Worm (Caenorhabditis elegans) whole organism, young adult: ENCODE data around the gene gpdh-2.

Source experiments
- B0019.2 ChIP-seq: fragments of 200-800 bp; sonication (Bioruptor generic); conservative IDR thresholded peaks from 2 replicates; pipeline ENCODE4 v1.3.6; 2022; ENCODE audit warnings: missing genetic modification reagents, missing genetic modification characterization, missing compliant biosample characterization
- B0261.1 ChIP-seq: sonication (generic microtip); optimal IDR thresholded peaks from 2 replicates; lab custom pipeline; 2016; ENCODE audit warnings: mild to moderate bottlenecking, missing genetic modification characterization, moderate library complexity, missing compliant biosample characterization
- F22D6.2 ChIP-seq: sonication (generic microtip); optimal IDR thresholded peaks from 2 replicates; lab custom pipeline; 2016; ENCODE audit warnings: mild to moderate bottlenecking, missing genetic modification characterization, missing compliant biosample characterization
- F23B12.7 ChIP-seq: sonication (generic microtip); optimal IDR thresholded peaks from 2 replicates; lab custom pipeline; 2017; ENCODE audit warnings: missing genetic modification characterization, mild to moderate bottlenecking, missing compliant biosample characterization, antibody characterized with exemption, moderate library complexity; ENCODE audit not compliant: insufficient read depth
- F33H1.4 ChIP-seq: fragments of 200-800 bp; sonication (Bioruptor generic); IDR thresholded peaks from 2 replicates; pipeline ENCODE4 v1.3.6; 2022; ENCODE audit warnings: missing genetic modification reagents, missing genetic modification characterization, missing compliant biosample characterization
- F37B4.10 ChIP-seq: fragments of 200-800 bp; sonication (Bioruptor generic); IDR thresholded peaks from 2 replicates; pipeline ENCODE4 v1.3.6; 2022; ENCODE audit warnings: missing genetic modification characterization, missing compliant biosample characterization
- F49E8.2 ChIP-seq: sonication (generic microtip); optimal IDR thresholded peaks from 3 replicates; lab custom pipeline; 2017; ENCODE audit warnings: missing genetic modification characterization, mild to moderate bottlenecking, missing compliant biosample characterization, antibody characterized with exemption, moderate library complexity; ENCODE audit not compliant: insufficient read depth
- F57A8.1 ChIP-seq: fragments of 200-800 bp; sonication (Bioruptor generic); optimal IDR thresholded peaks from 2 replicates; lab custom pipeline; 2018; ENCODE audit warnings: mild to moderate bottlenecking, missing genetic modification characterization, moderate library complexity, missing compliant biosample characterization
- K12H6.12 ChIP-seq: fragments of 200-800 bp; sonication (Bioruptor generic); optimal IDR thresholded peaks from 2 replicates; lab custom pipeline; 2018; ENCODE audit warnings: mild to moderate bottlenecking, missing genetic modification characterization, missing compliant biosample characterization
- T26A5.8 ChIP-seq: sonication (generic microtip); optimal IDR thresholded peaks from 2 replicates; lab custom pipeline; 2016; ENCODE audit warnings: missing genetic modification characterization, missing compliant biosample characterization
- Y53G8AR.9 ChIP-seq: fragments of 200-800 bp; sonication (Bioruptor generic); conservative IDR thresholded peaks from 2 replicates; pipeline ENCODE4 v1.3.6; 2022; ENCODE audit warnings: missing genetic modification reagents, missing genetic modification characterization, missing compliant biosample characterization
- Y56A3A.18 ChIP-seq: fragments of 200-800 bp; sonication (Bioruptor generic); IDR thresholded peaks from 2 replicates; pipeline ENCODE4 v1.3.6; 2022; ENCODE audit warnings: missing genetic modification reagents, missing genetic modification characterization, missing compliant biosample characterization
- Y67H2A.10 ChIP-seq: fragments of 200-800 bp; sonication (Bioruptor generic); conservative IDR thresholded peaks from 2 replicates; pipeline ENCODE4 v1.3.6; 2022; ENCODE audit warnings: missing genetic modification reagents, missing genetic modification characterization, missing compliant biosample characterization
- ZK185.1 ChIP-seq: sonication (generic microtip); optimal IDR thresholded peaks from 2 replicates; lab custom pipeline; 2016; ENCODE audit warnings: mild to moderate bottlenecking, missing genetic modification characterization, missing compliant biosample characterization; ENCODE audit not compliant: poor library complexity, severe bottlenecking
- akir-1 ChIP-seq: fragments of 200-800 bp; sonication (Bioruptor generic); optimal IDR thresholded peaks from 2 replicates; lab custom pipeline; 2018; ENCODE audit warnings: mild to moderate bottlenecking, missing genetic modification characterization, moderate library complexity, missing compliant biosample characterization
- ama-1 ChIP-seq, 3 experiments: fragments of 150-350 bp in 1 of 3; sonication (generic microtip) in 2 of 3; optimal IDR thresholded peaks; 2 replicates each; lab custom pipeline; 2014 to 2018; ENCODE audit warnings: missing biosample characterization in 2 of 3, missing genetic modification characterization in 2 of 3, missing genetic modification reagents in 2 of 3
- aptf-3 ChIP-seq: fragments of 200-800 bp; sonication (Bioruptor generic); IDR thresholded peaks from 2 replicates; pipeline ENCODE4 v1.3.6; 2022; ENCODE audit warnings: missing genetic modification characterization, missing compliant biosample characterization
- attf-3 ChIP-seq: fragments of 200-800 bp; sonication (Bioruptor generic); conservative IDR thresholded peaks from 2 replicates; pipeline ENCODE4 v1.3.6; 2022; ENCODE audit warnings: missing genetic modification reagents, missing genetic modification characterization, missing compliant biosample characterization
- attf-5 ChIP-seq: fragments of 200-800 bp; sonication (Bioruptor generic); optimal IDR thresholded peaks from 2 replicates; lab custom pipeline; 2018; ENCODE audit warnings: mild to moderate bottlenecking, missing genetic modification characterization, missing compliant biosample characterization
- attf-6 ChIP-seq: fragments of 200-800 bp; sonication (Bioruptor generic); IDR thresholded peaks from 2 replicates; pipeline ENCODE4 v1.3.6; 2022; ENCODE audit warnings: missing genetic modification reagents, missing genetic modification characterization, missing compliant biosample characterization
- bed-1 ChIP-seq: fragments of 200-800 bp; sonication (Bioruptor generic); IDR thresholded peaks from 2 replicates; pipeline ENCODE4 v1.3.6; 2022; ENCODE audit warnings: missing genetic modification reagents, missing genetic modification characterization, missing compliant biosample characterization
- cebp-1 ChIP-seq, 2 experiments: fragments of 200-800 bp in 1 of 2; sonication (Bioruptor generic) in 1 of 2; sonication (generic microtip) in 1 of 2; IDR thresholded peaks in 1 of 2; optimal IDR thresholded peaks in 1 of 2; 2 replicates each; pipeline versions ENCODE4 v1.3.6 to Lab custom; 2017 to 2022; ENCODE audit warnings: missing compliant biosample characterization in 2 of 2, missing genetic modification characterization in 2 of 2, mild to moderate bottlenecking in 1 of 2, missing genetic modification reagents in 1 of 2, moderate library complexity in 1 of 2
- ceh-27 ChIP-seq: fragments of 200-800 bp; sonication (Bioruptor generic); optimal IDR thresholded peaks from 2 replicates; lab custom pipeline; 2018; ENCODE audit warnings: mild to moderate bottlenecking, missing genetic modification characterization, moderate library complexity, missing compliant biosample characterization
- ceh-91 ChIP-seq: fragments of 200-800 bp; sonication (Bioruptor generic); IDR thresholded peaks from 2 replicates; pipeline ENCODE4 v1.3.6; 2022; ENCODE audit warnings: missing genetic modification reagents, missing genetic modification characterization, missing compliant biosample characterization
- efl-1 ChIP-seq: fragments of 150-350 bp; optimal IDR thresholded peaks from 2 replicates; lab custom pipeline; 2014; ENCODE audit warnings: missing biosample characterization, missing genetic modification reagents, missing genetic modification characterization
- ekl-4 ChIP-seq: fragments of 200-800 bp; sonication (Bioruptor generic); IDR thresholded peaks from 2 replicates; pipeline ENCODE4 v1.3.6; 2022; ENCODE audit warnings: missing genetic modification reagents, missing genetic modification characterization, missing compliant biosample characterization
- gei-17 ChIP-seq: fragments of 200-800 bp; sonication (Bioruptor generic); optimal IDR thresholded peaks from 2 replicates; lab custom pipeline; 2018; ENCODE audit warnings: mild to moderate bottlenecking, missing genetic modification characterization, missing compliant biosample characterization
- lin-54 ChIP-seq: fragments of 200-800 bp; sonication (Bioruptor generic); optimal IDR thresholded peaks from 2 replicates; lab custom pipeline; 2018; ENCODE audit warnings: mild to moderate bottlenecking, missing genetic modification characterization, missing compliant biosample characterization
- lir-1 ChIP-seq: fragments of 200-800 bp; sonication (Bioruptor generic); conservative IDR thresholded peaks from 2 replicates; pipeline ENCODE4 v1.3.6; 2022; ENCODE audit warnings: missing genetic modification reagents, missing genetic modification characterization, missing compliant biosample characterization
- lsl-1 ChIP-seq: fragments of 200-800 bp; sonication (Bioruptor generic); optimal IDR thresholded peaks from 2 replicates; lab custom pipeline; 2018; ENCODE audit warnings: mild to moderate bottlenecking, missing genetic modification characterization, moderate library complexity, missing compliant biosample characterization
- lsy-27 ChIP-seq: sonication (generic microtip); optimal IDR thresholded peaks from 2 replicates; lab custom pipeline; 2017; ENCODE audit warnings: missing genetic modification characterization, mild to moderate bottlenecking, missing compliant biosample characterization, antibody characterized with exemption, missing genotype, borderline replicate concordance; ENCODE audit not compliant: insufficient read depth
- madf-8 ChIP-seq: fragments of 200-800 bp; sonication (Bioruptor generic); conservative IDR thresholded peaks from 2 replicates; pipeline ENCODE4 v1.3.6; 2022; ENCODE audit warnings: missing genetic modification reagents, missing genetic modification characterization, missing compliant biosample characterization
- mcd-1 ChIP-seq: fragments of 200-800 bp; sonication (Bioruptor generic); IDR thresholded peaks from 2 replicates; pipeline ENCODE4 v1.3.6; 2022; ENCODE audit warnings: missing genetic modification reagents, missing genetic modification characterization, missing compliant biosample characterization
- mes-4 ChIP-seq: sonication (generic microtip); optimal IDR thresholded peaks from 2 replicates; lab custom pipeline; 2016; ENCODE audit warnings: missing genotype, missing genetic modification characterization, missing compliant biosample characterization
- nfya-1 ChIP-seq: sonication (generic microtip); optimal IDR thresholded peaks from 2 replicates; lab custom pipeline; 2017; ENCODE audit warnings: antibody characterized with exemption, missing compliant biosample characterization, missing genetic modification characterization, borderline replicate concordance; ENCODE audit not compliant: insufficient read depth
- nhr-179 ChIP-seq: sonication (generic microtip); optimal IDR thresholded peaks from 2 replicates; lab custom pipeline; 2016; ENCODE audit warnings: mild to moderate bottlenecking, missing genetic modification characterization, missing compliant biosample characterization
- nhr-80 ChIP-seq: sonication (generic microtip); optimal IDR thresholded peaks from 2 replicates; lab custom pipeline; 2016; ENCODE audit warnings: missing genetic modification characterization, missing compliant biosample characterization
- nhr-90 ChIP-seq: sonication (generic microtip); optimal IDR thresholded peaks from 2 replicates; lab custom pipeline; 2016; ENCODE audit warnings: missing genotype, mild to moderate bottlenecking, missing genetic modification characterization, missing compliant biosample characterization
- rcor-1 ChIP-seq: fragments of 200-800 bp; sonication (Bioruptor generic); IDR thresholded peaks from 2 replicates; pipeline ENCODE4 v1.3.6; 2022; ENCODE audit warnings: missing genetic modification reagents, missing genetic modification characterization, missing compliant biosample characterization
- rec-8 ChIP-seq, 2 experiments: sonication (generic microtip); optimal IDR thresholded peaks; 2 replicates each; lab custom pipeline; 2016; ENCODE audit warnings: mild to moderate bottlenecking in 2 of 2, missing genetic modification characterization in 2 of 2, missing genetic modification reagents in 2 of 2, missing genotype in 2 of 2, missing biosample characterization in 1 of 2, missing compliant biosample characterization in 1 of 2, moderate library complexity in 1 of 2
- sea-2 ChIP-seq: fragments of 200-800 bp; sonication (Bioruptor generic); IDR thresholded peaks from 2 replicates; pipeline ENCODE4 v1.3.6; 2022; ENCODE audit warnings: missing genetic modification characterization, missing compliant biosample characterization
- somi-1 ChIP-seq: fragments of 200-800 bp; sonication (Bioruptor generic); optimal IDR thresholded peaks from 2 replicates; lab custom pipeline; 2018; ENCODE audit warnings: mild to moderate bottlenecking, missing genetic modification characterization, missing compliant biosample characterization
- tbx-9 ChIP-seq: sonication (generic microtip); optimal IDR thresholded peaks from 2 replicates; lab custom pipeline; 2016; ENCODE audit warnings: borderline replicate concordance, missing genetic modification characterization, inconsistent platforms, missing compliant biosample characterization
- xnd-1 ChIP-seq: sonication (generic microtip); optimal IDR thresholded peaks from 2 replicates; lab custom pipeline; 2016; ENCODE audit warnings: missing genotype, missing genetic modification reagents, missing genetic modification characterization, missing compliant biosample characterization
- zfh-2 ChIP-seq: fragments of 200-800 bp; sonication (Bioruptor generic); conservative IDR thresholded peaks from 2 replicates; pipeline ENCODE4 v1.3.6; 2022; ENCODE audit warnings: missing genetic modification reagents, missing genetic modification characterization, missing compliant biosample characterization
- ztf-18 ChIP-seq: sonication (generic microtip); optimal IDR thresholded peaks from 2 replicates; lab custom pipeline; 2016; ENCODE audit warnings: missing genotype, mild to moderate bottlenecking, missing genetic modification characterization, missing compliant biosample characterization

Gene gpdh-2

DNA sequence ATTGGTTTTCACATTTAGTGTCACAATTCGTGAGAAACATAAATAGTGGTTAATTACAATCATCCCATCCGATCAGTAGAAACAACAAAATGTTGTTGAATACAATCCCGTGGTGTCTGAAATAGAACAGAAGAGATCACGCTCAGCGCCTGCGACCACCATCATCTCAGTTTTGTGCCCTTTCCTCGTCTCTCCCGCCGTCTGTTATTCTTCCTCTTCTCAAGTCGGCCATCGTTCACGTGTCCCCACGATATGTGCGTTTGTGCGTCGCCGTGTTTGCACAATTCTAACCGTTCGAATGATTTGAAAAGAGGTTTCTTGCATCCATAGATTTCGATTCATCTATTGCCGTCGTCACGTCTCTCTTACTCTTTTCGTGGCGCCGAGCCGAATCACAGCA lies 40.2 kb downstream of the gpdh-2 start, which contains the start of gene panl-3 (continued):
- no peak for TF ChIP-seq attf-6 (GFP tag; lab: Robert Waterston, UW)
- no peak for TF ChIP-seq aptf-3
- TF ChIP-seq nfya-1 (tag; lab: Kevin White, UChicago), result no peak
- TF ChIP-seq cebp-1 (GFP tag; IDR thresholded peaks at IDR 0.05; lab: Robert Waterston, UW), result peak; percentile 47; the same call in 1 of the 2 replicates
- TF ChIP-seq cebp-1 (tag; optimal IDR thresholded peaks at IDR 0.05; lab: Kevin White, UChicago), result peak; percentile 64
- TF ChIP-seq Y56A3A.18 (GFP tag; lab: Robert Waterston, UW), result no peak
- peak; percentile 83 for TF ChIP-seq zfh-2 (GFP tag; lab: Robert Waterston, UW)
- TF ChIP-seq F33H1.4 (GFP tag; lab: Robert Waterston, UW), result no peak
- no peak for TF ChIP-seq efl-1
- TF ChIP-seq F22D6.2 (tag; lab: Kevin White, UChicago), result no peak
- no peak for TF ChIP-seq tbx-9 (tag; lab: Kevin White, UChicago)
- TF ChIP-seq lsl-1 (GFP tag; lab: Kevin White, UChicago), result no peak
- peak; percentile 22 for TF ChIP-seq ama-1 (optimal IDR thresholded peaks at IDR 0.05; lab: Kevin White, UChicago)
- TF ChIP-seq ama-1 (GFP tag; optimal IDR thresholded peaks at IDR 0.05; lab: Kevin White, UChicago), result no peak
- no peak for TF ChIP-seq bed-1 (GFP tag; lab: Robert Waterston, UW)
- peak; percentile 46; the same call in 1 of the 2 replicates for TF ChIP-seq mcd-1 (GFP tag; lab: Robert Waterston, UW)
- peak; percentile 88 for TF ChIP-seq attf-5 (GFP tag; lab: Kevin White, UChicago)
- TF ChIP-seq attf-3 (GFP tag; lab: Robert Waterston, UW), result no peak
- TF ChIP-seq somi-1 (GFP tag; lab: Kevin White, UChicago), result peak; percentile 36
- peak; percentile 49 for TF ChIP-seq ceh-27 (GFP tag; lab: Kevin White, UChicago)
- peak; percentile 56 for TF ChIP-seq K12H6.12 (tag; lab: Kevin White, UChicago)
- TF ChIP-seq F37B4.10 (GFP tag; lab: Robert Waterston, UW), result no peak
- peak; percentile 41 for TF ChIP-seq F23B12.7 (tag; lab: Kevin White, UChicago)
- TF ChIP-seq F57A8.1, result no peak
- TF ChIP-seq ekl-4 (GFP tag; lab: Robert Waterston, UW), result no peak; the same call in 1 of the 2 replicates
- no peak for TF ChIP-seq lsy-27 (tag; lab: Kevin White, UChicago)
- no peak for TF ChIP-seq ceh-91
- no peak for TF ChIP-seq mes-4 (tag; lab: Kevin White, UChicago)
- no peak for TF ChIP-seq xnd-1
- TF ChIP-seq Y53G8AR.9 (GFP tag; lab: Robert Waterston, UW), result no peak
- TF ChIP-seq Y67H2A.10 (GFP tag; lab: Robert Waterston, UW), result no peak
- peak; percentile 31 for TF ChIP-seq ztf-18 (tag; lab: Kevin White, UChicago)
- TF ChIP-seq rec-8 (tag; optimal IDR thresholded peaks at IDR 0.05; lab: Kevin White, UChicago), result no peak

DNA sequence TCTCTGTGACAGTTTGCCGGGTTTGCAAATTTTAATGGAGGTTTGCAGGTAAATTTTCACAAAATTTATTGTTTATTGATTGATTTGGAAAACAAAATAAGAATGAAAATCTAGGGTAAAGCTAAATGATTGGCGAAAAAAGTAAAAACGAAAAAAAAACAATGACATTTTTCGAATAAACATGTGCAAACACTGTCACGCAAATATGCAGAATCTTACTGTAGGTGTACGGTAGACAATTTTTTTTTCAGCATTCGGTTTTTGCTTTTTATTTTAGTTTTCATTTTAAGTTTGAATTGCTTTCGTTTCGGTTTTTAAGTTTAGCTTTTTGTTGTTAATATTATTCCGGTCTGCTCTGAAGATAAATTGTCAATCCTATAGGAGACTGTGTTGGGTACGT lies 41.1 kb downstream of the gpdh-2 start:
- TF ChIP-seq lin-54 (GFP tag; lab: Kevin White, UChicago) (peak; percentile 45), sea-2 (GFP tag; lab: Robert Waterston, UW) (no peak), B0019.2 (GFP tag; lab: Robert Waterston, UW) (no peak), madf-8 (0 out of 2 replicates have a peak, but pooled peaks have one; percentile 24), nhr-80 (tag; lab: Kevin White, UChicago) (no peak), Y56A3A.18 (GFP tag; lab: Robert Waterston, UW) (no peak), ZK185.1 (tag; lab: Kevin White, UChicago) (no peak), lir-1 (no peak), ceh-27 (GFP tag; lab: Kevin White, UChicago) (no peak), B0261.1 (no peak), aptf-3 (no peak), T26A5.8 (tag; lab: Kevin White, UChicago) (no peak), gei-17 (GFP tag; lab: Kevin White, UChicago) (no peak), akir-1 (GFP tag; lab: Kevin White, UChicago) (no peak), F57A8.1 (no peak), Y67H2A.10 (GFP tag; lab: Robert Waterston, UW) (no peak), nhr-90 (tag; lab: Kevin White, UChicago) (no peak), F22D6.2 (tag; lab: Kevin White, UChicago) (no peak), F49E8.2 (tag; lab: Kevin White, UChicago) (peak; percentile 26), rcor-1 (no peak), nhr-179 (tag; lab: Kevin White, UChicago) (no peak)
